Worm (Caenorhabditis elegans) whole organism, midembryonic: ENCODE results near the gene F28H7.2.

Experiments used
- T22C8.4 ChIP-seq: fragments of 200-800 bp; sonication (Bioruptor generic); IDR thresholded peaks from 2 replicates; pipeline ENCODE4 v1.3.6; 2022; ENCODE audit warnings: missing genetic modification characterization, missing compliant biosample characterization
- cog-1 ChIP-seq: sonication (generic microtip); optimal IDR thresholded peaks from 2 replicates; lab custom pipeline; 2016; ENCODE audit warnings: missing genetic modification characterization, missing compliant biosample characterization
- flt-1 ChIP-seq: fragments of 200-800 bp; sonication (Bioruptor generic); IDR thresholded peaks from 2 replicates; pipeline ENCODE4 v1.3.6; 2022; ENCODE audit warnings: missing genetic modification characterization, missing compliant biosample characterization
- klf-2 ChIP-seq: fragments of 200-800 bp; sonication (Bioruptor generic); conservative IDR thresholded peaks from 2 replicates; pipeline ENCODE4 v1.3.6; 2022; ENCODE audit warnings: missing genetic modification reagents, missing genetic modification characterization, missing compliant biosample characterization
- med-1 ChIP-seq: sonication (generic microtip); optimal IDR thresholded peaks from 2 replicates; lab custom pipeline; 2017; ENCODE audit warnings: missing genetic modification characterization, mild to moderate bottlenecking, missing compliant biosample characterization, antibody characterized with exemption, missing genetic modification reagents; ENCODE audit not compliant: insufficient read depth
- ref-1 ChIP-seq: fragments of 200-800 bp; sonication (Bioruptor generic); conservative IDR thresholded peaks from 2 replicates; pipeline ENCODE4 v1.3.6; 2022; ENCODE audit warnings: missing genetic modification reagents, missing genetic modification characterization, missing compliant biosample characterization
- tab-1 ChIP-seq: fragments of 200-800 bp; sonication (Bioruptor generic); IDR thresholded peaks from 2 replicates; pipeline ENCODE4 v1.3.6; 2022; ENCODE audit warnings: missing genetic modification characterization, missing compliant biosample characterization
- ztf-23 ChIP-seq: fragments of 200-800 bp; sonication (Bioruptor generic); IDR thresholded peaks from 2 replicates; pipeline ENCODE4 v1.3.6; 2022; ENCODE audit warnings: missing genetic modification reagents, missing genetic modification characterization, missing compliant biosample characterization
- ztf-29 ChIP-seq: fragments of 200-800 bp; sonication (Bioruptor generic); IDR thresholded peaks from 2 replicates; pipeline ENCODE4 v1.3.6; 2022; ENCODE audit warnings: missing genetic modification reagents, missing genetic modification characterization, missing compliant biosample characterization

F28H7.2 gene

ce11 chrV:10790921-10791320 lies 43.2 kb downstream of the F28H7.2 start, which contains the start of gene D1054.9:
TSS of gene D1054.9 (minus strand) at chrV:10791057.
- TF ChIP-seq T22C8.4 (GFP tag; lab: Robert Waterston, UW) = no peak

ce11 chrV:10792775-10793174 lies 45.1 kb downstream of the F28H7.2 start, which contains the start of gene D1054.10:
TSS of gene D1054.10 (minus strand) at chrV:10792875.
- TF ChIP-seq ztf-23 = no peak
- TF ChIP-seq tab-1 (GFP tag; lab: Robert Waterston, UW) = no peak
- no peak for TF ChIP-seq ref-1

- TF ChIP-seq ztf-29 (no peak), ztf-23 (no peak), ref-1 (no peak), klf-2 (GFP tag; lab: Robert Waterston, UW) (no peak), cog-1 (tag; lab: Kevin White, UChicago) (no peak)
Measured at ce11 chrV:10793498-10793897, 45.8 kb downstream of the F28H7.2 start, which contains the start of gene ule-3. TSS of gene ule-3 (plus strand) at chrV:10793798.

ce11 chrV:10794463-10794862 lies 46.8 kb downstream of the F28H7.2 start:
- TF ChIP-seq flt-1 (GFP tag; lab: Robert Waterston, UW) = no peak
- TF ChIP-seq tab-1 (GFP tag; lab: Robert Waterston, UW) = no peak
- TF ChIP-seq ztf-29 = no peak
- TF ChIP-seq med-1 (GFP tag; lab: Kevin White, UChicago) = no peak
- TF ChIP-seq klf-2 (GFP tag; lab: Robert Waterston, UW) = no peak
- no peak for TF ChIP-seq ref-1
- no peak for TF ChIP-seq ztf-23
- no peak for TF ChIP-seq cog-1 (tag; lab: Kevin White, UChicago)
- TF ChIP-seq T22C8.4 (GFP tag; lab: Robert Waterston, UW) = no peak

ce11 chrV:10795494-10795893 lies 47.8 kb downstream of the F28H7.2 start, which contains the start of gene D1054.19:
TSS of gene D1054.19 (plus strand) at chrV:10795794.
- TF ChIP-seq T22C8.4 (GFP tag; lab: Robert Waterston, UW) (no peak), klf-2 (GFP tag; lab: Robert Waterston, UW) (no peak), tab-1 (GFP tag; lab: Robert Waterston, UW) (no peak), ztf-23 (no peak), ztf-29 (no peak), cog-1 (tag; lab: Kevin White, UChicago) (no peak), med-1 (GFP tag; lab: Kevin White, UChicago) (no peak)

- TF ChIP-seq med-1 (GFP tag; lab: Kevin White, UChicago) = no peak
Measured at ce11 chrV:10798090-10798489, 50.4 kb downstream of the F28H7.2 start, which contains the start of gene srh-184. TSS of gene srh-184 (minus strand) at chrV:10798190.
